Fruit fly (Drosophila melanogaster) whole organism, embryonic: ENCODE results near the gene Ubc6.

Source experiments
- CG11093 ChIP-seq: fragments of 200-800 bp; sonication (Bioruptor generic); IDR thresholded peaks from 3 replicates; pipeline ENCODE4 v1.3.6; 2022; ENCODE audit warnings: missing biosample characterization, missing genetic modification characterization
- CG12391 ChIP-seq: fragments of 200-800 bp; sonication (Bioruptor generic); optimal IDR thresholded peaks from 3 replicates; lab custom pipeline; 2018; ENCODE audit warnings: missing biosample characterization, mild to moderate bottlenecking, missing genetic modification characterization, moderate library complexity
- CG1529 ChIP-seq: fragments of 200-800 bp; sonication (Bioruptor generic); optimal IDR thresholded peaks from 3 replicates; lab custom pipeline; 2018; ENCODE audit warnings: missing biosample characterization, missing genetic modification characterization
- CG18262 ChIP-seq: fragments of 200-800 bp; optimal IDR thresholded peaks from 3 replicates; lab custom pipeline; 2019; ENCODE audit warnings: missing biosample characterization, mild to moderate bottlenecking, missing genetic modification characterization, moderate library complexity
- CG18599 ChIP-seq: fragments of 200-800 bp; sonication (Bioruptor generic); optimal IDR thresholded peaks from 3 replicates; lab custom pipeline; 2017; ENCODE audit warnings: missing biosample characterization, missing genetic modification characterization, mild to moderate bottlenecking, moderate library complexity, missing genetic modification reagents
- CG4617 ChIP-seq: fragments of 200-800 bp; sonication (Bioruptor generic); optimal IDR thresholded peaks from 3 replicates; lab custom pipeline; 2016; ENCODE audit warnings: missing biosample characterization, missing genetic modification characterization, borderline replicate concordance
- CG4820 ChIP-seq: fragments of 200-800 bp; sonication (Bioruptor generic); optimal IDR thresholded peaks from 3 replicates; lab custom pipeline; 2016; ENCODE audit warnings: missing biosample characterization, missing genetic modification characterization
- CG5180 ChIP-seq: fragments of 200-800 bp; sonication (Bioruptor generic); optimal IDR thresholded peaks from 3 replicates; lab custom pipeline; 2017; ENCODE audit warnings: missing biosample characterization, missing genetic modification characterization, mild to moderate bottlenecking, moderate library complexity, missing genetic modification reagents
- CG5953 ChIP-seq: fragments of 200-800 bp; sonication (Bioruptor generic); IDR thresholded peaks from 2 replicates; pipeline ENCODE4 v1.3.6; 2022; ENCODE audit warnings: missing biosample characterization, missing genetic modification characterization
- CG6175 ChIP-seq: fragments of 200-800 bp; sonication (Bioruptor generic); IDR thresholded peaks from 3 replicates; pipeline ENCODE4 v1.3.6; 2022; ENCODE audit warnings: missing biosample characterization, missing genetic modification characterization
- CG7271 ChIP-seq: fragments of 200-800 bp; sonication (Bioruptor generic); optimal IDR thresholded peaks from 2 replicates; lab custom pipeline; 2018; ENCODE audit warnings: missing biosample characterization, mild to moderate bottlenecking, missing genetic modification characterization, moderate library complexity
- CG7839 ChIP-seq: fragments of 200-800 bp; sonication (Bioruptor generic); optimal IDR thresholded peaks from 3 replicates; lab custom pipeline; 2018; ENCODE audit warnings: missing biosample characterization, mild to moderate bottlenecking, missing genetic modification characterization, moderate library complexity
- CG7987 ChIP-seq: fragments of 200-800 bp; sonication (Bioruptor generic); optimal IDR thresholded peaks from 2 replicates; lab custom pipeline; 2018; ENCODE audit warnings: missing biosample characterization, mild to moderate bottlenecking, missing genetic modification characterization, moderate library complexity
- Dad ChIP-seq: fragments of 200-800 bp; sonication (Bioruptor generic); optimal IDR thresholded peaks from 3 replicates; lab custom pipeline; 2016; ENCODE audit warnings: missing biosample characterization, missing genetic modification characterization
- Dip2 ChIP-seq: fragments of 200-800 bp; sonication (Bioruptor generic); IDR thresholded peaks from 2 replicates; pipeline ENCODE4 v1.3.6; 2022; ENCODE audit warnings: missing biosample characterization, missing genetic modification characterization
- Doc3 ChIP-seq: fragments of 200-800 bp; sonication (Bioruptor generic); IDR thresholded peaks from 3 replicates; pipeline ENCODE4 v1.3.6; 2022; ENCODE audit warnings: missing biosample characterization, missing genetic modification characterization; ENCODE audit not compliant: partially characterized antibody
- Dref ChIP-seq: fragments of 200-800 bp; sonication (Bioruptor generic); IDR thresholded peaks from 2 replicates; pipeline ENCODE4 v1.3.6; 2022; ENCODE audit warnings: missing biosample characterization, missing genetic modification characterization
- HLHmδ ChIP-seq: fragments of 200-800 bp; sonication (Bioruptor generic); optimal IDR thresholded peaks from 2 replicates; lab custom pipeline; 2018; ENCODE audit warnings: missing biosample characterization, mild to moderate bottlenecking, missing genetic modification characterization, moderate library complexity
- Hmx ChIP-seq: fragments of 200-800 bp; sonication (Bioruptor generic); optimal IDR thresholded peaks from 2 replicates; lab custom pipeline; 2016; ENCODE audit warnings: missing biosample characterization, missing genetic modification characterization
- Mad ChIP-seq: fragments of 200-800 bp; sonication (Bioruptor generic); optimal IDR thresholded peaks from 2 replicates; lab custom pipeline; 2016; ENCODE audit warnings: missing biosample characterization, missing genetic modification characterization
- Max ChIP-seq: fragments of 200-800 bp; sonication (Bioruptor generic); optimal IDR thresholded peaks from 2 replicates; lab custom pipeline; 2016; ENCODE audit warnings: missing biosample characterization, mild to moderate bottlenecking, missing genetic modification characterization
- Myb ChIP-seq: fragments of 200-800 bp; sonication (Bioruptor generic); optimal IDR thresholded peaks from 2 replicates; lab custom pipeline; 2016; ENCODE audit warnings: missing biosample characterization, missing genetic modification characterization
- Neu2 ChIP-seq: fragments of 200-800 bp; sonication (Bioruptor generic); optimal IDR thresholded peaks from 3 replicates; lab custom pipeline; 2016; ENCODE audit warnings: missing biosample characterization, missing genetic modification characterization, borderline replicate concordance
- Nf-YA ChIP-seq: fragments of 200-800 bp; sonication (Bioruptor generic); IDR thresholded peaks from 2 replicates; pipeline ENCODE4 v1.3.6; 2022; ENCODE audit warnings: missing biosample characterization, missing genetic modification characterization
- Optix ChIP-seq: fragments of 200-800 bp; sonication (Bioruptor generic); IDR thresholded peaks from 3 replicates; pipeline ENCODE4 v1.3.6; 2022; ENCODE audit warnings: missing biosample characterization, missing genetic modification characterization
- Ravus ChIP-seq: fragments of 200-800 bp; sonication (Bioruptor generic); IDR thresholded peaks from 2 replicates; pipeline ENCODE4 v1.3.6; 2022; ENCODE audit warnings: missing biosample characterization, missing genetic modification characterization
- Rfx ChIP-seq: fragments of 200-800 bp; sonication (Bioruptor generic); IDR thresholded peaks from 2 replicates; pipeline ENCODE4 v1.3.6; 2022; ENCODE audit warnings: missing biosample characterization, missing genetic modification characterization
- ase ChIP-seq: fragments of 200-800 bp; sonication (Bioruptor generic); IDR thresholded peaks from 3 replicates; pipeline ENCODE4 v1.3.6; 2022; ENCODE audit warnings: missing biosample characterization, missing genetic modification characterization
- ato ChIP-seq: fragments of 200-800 bp; sonication (Bioruptor generic); IDR thresholded peaks from 2 replicates; pipeline ENCODE4 v1.3.6; 2022; ENCODE audit warnings: missing biosample characterization, missing genetic modification characterization; ENCODE audit not compliant: partially characterized antibody
- corto ChIP-seq: fragments of 200-800 bp; sonication (Bioruptor generic); optimal IDR thresholded peaks from 2 replicates; lab custom pipeline; 2016; ENCODE audit warnings: missing biosample characterization, mild to moderate bottlenecking, missing genetic modification characterization, moderate library complexity
- croc ChIP-seq: fragments of 200-800 bp; sonication (Bioruptor generic); conservative IDR thresholded peaks from 3 replicates; pipeline ENCODE4 v1.3.6; 2022; ENCODE audit warnings: missing biosample characterization, missing genetic modification characterization
- cwo ChIP-seq: fragments of 200-800 bp; sonication (Bioruptor generic); optimal IDR thresholded peaks from 3 replicates; lab custom pipeline; 2017; ENCODE audit warnings: missing biosample characterization, missing genetic modification characterization, mild to moderate bottlenecking, moderate library complexity, missing genetic modification reagents
- disco-r ChIP-seq: fragments of 200-800 bp; sonication (Bioruptor generic); optimal IDR thresholded peaks from 2 replicates; lab custom pipeline; 2016; ENCODE audit warnings: missing biosample characterization, missing genetic modification characterization
- esg ChIP-seq: fragments of 200-800 bp; sonication (Bioruptor generic); conservative IDR thresholded peaks from 2 replicates; pipeline ENCODE4 v1.3.6; 2022; ENCODE audit warnings: missing biosample characterization, missing genetic modification characterization
- fd96Cb ChIP-seq: fragments of 200-800 bp; sonication (Bioruptor generic); optimal IDR thresholded peaks from 2 replicates; lab custom pipeline; 2018; ENCODE audit warnings: missing biosample characterization, mild to moderate bottlenecking, missing genetic modification characterization, moderate library complexity
- gfzf ChIP-seq: fragments of 200-800 bp; sonication (Bioruptor generic); optimal IDR thresholded peaks from 2 replicates; lab custom pipeline; 2016; ENCODE audit warnings: missing biosample characterization, mild to moderate bottlenecking, missing genetic modification characterization, moderate library complexity
- gsb-n ChIP-seq: fragments of 200-800 bp; sonication (Bioruptor generic); optimal IDR thresholded peaks from 3 replicates; lab custom pipeline; 2018; ENCODE audit warnings: missing biosample characterization, mild to moderate bottlenecking, missing genetic modification characterization
- her ChIP-seq: fragments of 200-800 bp; sonication (Bioruptor generic); optimal IDR thresholded peaks from 2 replicates; lab custom pipeline; 2016; ENCODE audit warnings: missing biosample characterization, missing genetic modification characterization
- lola ChIP-seq, 3 experiments: fragments of >200 bp in 2 of 3; fragments of 200-800 bp in 1 of 3; sonication (Bioruptor generic) in 1 of 3; optimal IDR thresholded peaks; 2 replicates each; lab custom pipeline; 2017 to 2019; ENCODE audit warnings: missing biosample characterization in 3 of 3, missing genetic modification characterization in 3 of 3, mild to moderate bottlenecking in 1 of 3, moderate library complexity in 1 of 3
- pita ChIP-seq: fragments of 200-800 bp; sonication (Bioruptor generic); optimal IDR thresholded peaks from 2 replicates; lab custom pipeline; 2017; ENCODE audit warnings: missing biosample characterization, mild to moderate bottlenecking, missing genetic modification characterization
- row ChIP-seq: fragments of 200-800 bp; sonication (Bioruptor generic); IDR thresholded peaks from 3 replicates; pipeline ENCODE4 v1.3.6; 2022; ENCODE audit warnings: missing biosample characterization, missing genetic modification characterization
- scrt ChIP-seq: fragments of 200-800 bp; sonication (Bioruptor generic); optimal IDR thresholded peaks from 2 replicates; lab custom pipeline; 2018; ENCODE audit warnings: missing biosample characterization, mild to moderate bottlenecking, missing genetic modification characterization, moderate library complexity
- sisA ChIP-seq: fragments of 200-800 bp; sonication (Bioruptor generic); IDR thresholded peaks from 2 replicates; pipeline ENCODE4 v1.3.6; 2022; ENCODE audit warnings: missing biosample characterization, missing genetic modification characterization
- slou ChIP-seq: fragments of 200-800 bp; sonication (Bioruptor generic); optimal IDR thresholded peaks from 3 replicates; lab custom pipeline; 2016; ENCODE audit warnings: missing biosample characterization, missing genetic modification characterization
- tio ChIP-seq: fragments of 200-800 bp; sonication (Bioruptor generic); optimal IDR thresholded peaks from 2 replicates; lab custom pipeline; 2017; ENCODE audit warnings: missing biosample characterization, missing genetic modification characterization, inconsistent platforms
- tna ChIP-seq: fragments of 200-800 bp; sonication (Bioruptor generic); IDR thresholded peaks from 2 replicates; pipeline ENCODE4 v1.3.6; 2022; ENCODE audit warnings: missing biosample characterization, missing genetic modification characterization; ENCODE audit not compliant: partially characterized antibody
- toy ChIP-seq: fragments of 200-800 bp; sonication (Bioruptor generic); IDR thresholded peaks from 2 replicates; pipeline ENCODE4 v1.3.6; 2022; ENCODE audit warnings: missing biosample characterization, missing genetic modification characterization
- tup ChIP-seq: fragments of 200-800 bp; sonication (Bioruptor generic); optimal IDR thresholded peaks from 2 replicates; lab custom pipeline; 2016; ENCODE audit warnings: missing biosample characterization, mild to moderate bottlenecking, missing genetic modification characterization, moderate library complexity
- vfl ChIP-seq: fragments of 200-800 bp; sonication (Bioruptor generic); optimal IDR thresholded peaks from 2 replicates; lab custom pipeline; 2016; ENCODE audit warnings: missing biosample characterization, missing genetic modification characterization
- vvl ChIP-seq: fragments of 200-800 bp; sonication (Bioruptor generic); IDR thresholded peaks from 2 replicates; pipeline ENCODE4 v1.3.6; 2022; ENCODE audit warnings: missing biosample characterization, missing genetic modification characterization

Gene Ubc6

dm6 chr3R:4992227-4992737, 39.8 kb upstream of the Ubc6 start (continued):
- TF ChIP-seq corto (GFP tag; lab: Kevin White, UChicago) (no peak), Dref (GFP tag; lab: Robert Waterston, UW) (no peak), scrt (GFP tag; lab: Kevin White, UChicago) (peak; percentile 28), lola (GFP tag; optimal IDR thresholded peaks at IDR 0.05; lab: Kevin White, UChicago) (peak in 1 of 3 experiments; percentile 36), CG6175 (GFP tag; lab: Robert Waterston, UW) (no peak), CG7987 (GFP tag; lab: Kevin White, UChicago) (peak; percentile 40), Max (GFP tag; lab: Kevin White, UChicago) (peak; percentile 34), disco-r (GFP tag; lab: Kevin White, UChicago) (no peak), tio (GFP tag; lab: Kevin White, UChicago) (no peak), Ravus (no peak), Doc3 (GFP tag; lab: Robert Waterston, UW) (no peak), Dip2 (GFP tag; lab: Robert Waterston, UW) (no peak), row (no peak), gfzf (no peak), croc (no peak; the same call in 2 of the 3 replicates), Optix (GFP tag; lab: Robert Waterston, UW) (no peak), Myb (GFP tag; lab: Kevin White, UChicago) (peak; percentile 1), CG4820 (GFP tag; lab: Kevin White, UChicago) (no peak), CG7271 (no peak), vvl (peak; percentile 73), CG12391 (tag; lab: Kevin White, UChicago) (no peak), CG18262 (tag; lab: Kevin White, UChicago) (peak; percentile 60), HLHmδ (GFP tag; lab: Kevin White, UChicago) (peak; percentile 71), CG18599 (GFP tag; lab: Kevin White, UChicago) (peak; percentile 54), Rfx (peak; percentile 22; the same call in 1 of the 2 replicates), Neu2 (GFP tag; lab: Kevin White, UChicago) (no peak), toy (GFP tag; lab: Robert Waterston, UW) (no peak), CG11093 (GFP tag; lab: Robert Waterston, UW) (no peak), esg (GFP tag; lab: Robert Waterston, UW) (no peak), Dad (GFP tag; lab: Kevin White, UChicago) (peak; percentile 13), sisA (GFP tag; lab: Robert Waterston, UW) (no peak), fd96Cb (no peak), CG7839 (tag; lab: Kevin White, UChicago) (peak; percentile 37), Mad (GFP tag; lab: Kevin White, UChicago) (peak; percentile 28), CG1529 (GFP tag; lab: Kevin White, UChicago) (peak; percentile 58), pita (no peak), gsb-n (peak; percentile 63), Hmx (no peak), cwo (no peak), Nf-YA (GFP tag; lab: Robert Waterston, UW) (0 out of 2 replicates have a peak, but pooled peaks have one; percentile 30), her (GFP tag; lab: Kevin White, UChicago) (no peak), tup (GFP tag; lab: Kevin White, UChicago) (peak; percentile 56), slou (GFP tag; lab: Kevin White, UChicago) (no peak), CG5180 (peak; percentile 43), CG5953 (GFP tag; lab: Robert Waterston, UW) (no peak), CG4617 (GFP tag; lab: Kevin White, UChicago) (no peak), vfl (no peak), ase (GFP tag; lab: Robert Waterston, UW) (no peak), tna (GFP tag; lab: Robert Waterston, UW) (no peak), ato (GFP tag; lab: Robert Waterston, UW) (no peak)
